Worm (Caenorhabditis elegans) whole organism, L2 larva: ENCODE measurements around the gene F48E3.9.

Experiments used
- C34F6.9 ChIP-seq: fragments of 150-350 bp; optimal IDR thresholded peaks from 2 replicates; lab custom pipeline; 2014; ENCODE audit warnings: missing biosample characterization, missing genetic modification characterization
- F13H6.1 ChIP-seq: sonication (generic microtip); optimal IDR thresholded peaks from 2 replicates; lab custom pipeline; 2016; ENCODE audit warnings: missing genetic modification characterization, missing compliant biosample characterization
- R02D3.7 ChIP-seq: fragments of 150-350 bp; optimal IDR thresholded peaks from 2 replicates; lab custom pipeline; 2014; ENCODE audit warnings: missing biosample characterization, missing genetic modification characterization
- Y55F3AM.14 ChIP-seq: fragments of 200-800 bp; sonication (Bioruptor generic); optimal IDR thresholded peaks from 2 replicates; lab custom pipeline; 2018; ENCODE audit warnings: mild to moderate bottlenecking, missing genetic modification characterization, missing compliant biosample characterization
- ZK546.5 ChIP-seq: sonication (generic microtip); optimal IDR thresholded peaks from 2 replicates; lab custom pipeline; 2017; ENCODE audit warnings: missing biosample characterization, missing genetic modification characterization
- alr-1 ChIP-seq: fragments of 150-350 bp; optimal IDR thresholded peaks from 2 replicates; lab custom pipeline; 2014; ENCODE audit warnings: missing biosample characterization, missing genetic modification characterization
- aly-2 ChIP-seq: fragments of 150-350 bp; optimal IDR thresholded peaks from 2 replicates; lab custom pipeline; 2014; ENCODE audit warnings: missing biosample characterization, missing genetic modification characterization
- ama-1 ChIP-seq: fragments of 150-350 bp; optimal IDR thresholded peaks from 2 replicates; lab custom pipeline; 2018; ENCODE audit warnings: inconsistent platforms
- ceh-16 ChIP-seq: fragments of 150-350 bp; optimal IDR thresholded peaks from 2 replicates; lab custom pipeline; 2014; ENCODE audit warnings: missing biosample characterization, missing genetic modification characterization
- ceh-82 ChIP-seq: fragments of 150-350 bp; optimal IDR thresholded peaks from 2 replicates; lab custom pipeline; 2014; ENCODE audit warnings: missing biosample characterization, missing genetic modification characterization
- crh-2 ChIP-seq: sonication (generic microtip); optimal IDR thresholded peaks from 2 replicates; lab custom pipeline; 2017; ENCODE audit warnings: missing biosample characterization, missing genetic modification characterization
- dmd-4 ChIP-seq: sonication (generic microtip); optimal IDR thresholded peaks from 2 replicates; lab custom pipeline; 2017; ENCODE audit warnings: missing biosample characterization, missing genetic modification characterization
- egl-27 ChIP-seq: sonication (generic microtip); optimal IDR thresholded peaks from 3 replicates; lab custom pipeline; 2017; ENCODE audit warnings: missing biosample characterization, missing genetic modification reagents, missing genetic modification characterization
- elt-1 ChIP-seq: fragments of 150-350 bp; optimal IDR thresholded peaks from 2 replicates; lab custom pipeline; 2014; ENCODE audit warnings: missing biosample characterization, missing genetic modification characterization
- elt-3 ChIP-seq: sonication (generic microtip); optimal IDR thresholded peaks from 2 replicates; lab custom pipeline; 2017; ENCODE audit warnings: missing biosample characterization, missing genetic modification characterization
- fos-1 ChIP-seq: fragments of 150-350 bp; optimal IDR thresholded peaks from 2 replicates; lab custom pipeline; 2014; ENCODE audit warnings: missing biosample characterization, missing genetic modification characterization
- gmeb-1 ChIP-seq: fragments of 150-350 bp; optimal IDR thresholded peaks from 2 replicates; lab custom pipeline; 2014; ENCODE audit warnings: missing biosample characterization, missing genetic modification characterization
- lin-11 ChIP-seq: fragments of 150-350 bp; sonication (generic microtip); optimal IDR thresholded peaks from 2 replicates; lab custom pipeline; 2014; ENCODE audit warnings: missing biosample characterization, missing genetic modification characterization, inconsistent platforms, mixed read lengths
- lin-13 ChIP-seq: fragments of 150-350 bp; optimal IDR thresholded peaks from 2 replicates; lab custom pipeline; 2014; ENCODE audit warnings: missing biosample characterization, missing genetic modification reagents, missing genetic modification characterization
- lin-39 ChIP-seq: fragments of 150-350 bp; optimal IDR thresholded peaks from 2 replicates; lab custom pipeline; 2014; ENCODE audit warnings: missing biosample characterization, missing genetic modification reagents, missing genetic modification characterization
- lsy-2 ChIP-seq, 2 experiments: fragments of 150-350 bp in 1 of 2; sonication (generic microtip) in 1 of 2; optimal IDR thresholded peaks; 2 replicates each; lab custom pipeline; 2014 to 2017; ENCODE audit warnings: missing biosample characterization in 2 of 2, missing genetic modification characterization in 2 of 2
- mab-5 ChIP-seq: fragments of 150-350 bp; optimal IDR thresholded peaks from 2 replicates; lab custom pipeline; 2014; ENCODE audit warnings: missing biosample characterization, missing genetic modification characterization
- mbf-1 ChIP-seq: sonication (generic microtip); optimal IDR thresholded peaks from 2 replicates; lab custom pipeline; 2017; ENCODE audit warnings: missing biosample characterization, missing genetic modification characterization
- mdl-1 ChIP-seq, 2 experiments: fragments of 150-350 bp in 1 of 2; sonication (generic microtip) in 1 of 2; optimal IDR thresholded peaks; 2 replicates each; lab custom pipeline; 2017; ENCODE audit warnings: missing biosample characterization in 2 of 2, missing genetic modification characterization in 2 of 2
- nhr-10 ChIP-seq: sonication (generic microtip); optimal IDR thresholded peaks from 2 replicates; lab custom pipeline; 2017; ENCODE audit warnings: missing biosample characterization, missing genetic modification characterization
- nhr-11 ChIP-seq: fragments of 150-350 bp; optimal IDR thresholded peaks from 2 replicates; lab custom pipeline; 2014; ENCODE audit warnings: missing biosample characterization, missing genetic modification characterization
- nhr-12 ChIP-seq: fragments of 150-350 bp; optimal IDR thresholded peaks from 2 replicates; lab custom pipeline; 2014; ENCODE audit warnings: missing biosample characterization, missing genetic modification characterization
- nhr-129 ChIP-seq: fragments of 150-350 bp; optimal IDR thresholded peaks from 2 replicates; lab custom pipeline; 2014; ENCODE audit warnings: missing biosample characterization, missing genetic modification characterization
- nhr-21 ChIP-seq: fragments of 150-350 bp; optimal IDR thresholded peaks from 2 replicates; lab custom pipeline; 2014; ENCODE audit warnings: missing biosample characterization, missing genetic modification characterization
- nhr-23 ChIP-seq: fragments of 150-350 bp; optimal IDR thresholded peaks from 2 replicates; lab custom pipeline; 2014; ENCODE audit warnings: missing biosample characterization, missing genetic modification reagents, missing genetic modification characterization
- nhr-237 ChIP-seq: fragments of 150-350 bp; optimal IDR thresholded peaks from 2 replicates; lab custom pipeline; 2014; ENCODE audit warnings: missing biosample characterization, missing genetic modification characterization
- nhr-25 ChIP-seq: fragments of 150-350 bp; sonication (generic microtip); optimal IDR thresholded peaks from 3 replicates; lab custom pipeline; 2014; ENCODE audit warnings: missing biosample characterization, missing genetic modification characterization
- nhr-6 ChIP-seq: fragments of 150-350 bp; optimal IDR thresholded peaks from 2 replicates; lab custom pipeline; 2014; ENCODE audit warnings: missing biosample characterization, missing genetic modification characterization
- nhr-77 ChIP-seq: fragments of 150-350 bp; optimal IDR thresholded peaks from 2 replicates; lab custom pipeline; 2014; ENCODE audit warnings: missing biosample characterization, missing genetic modification characterization
- peb-1 ChIP-seq: fragments of 150-350 bp; optimal IDR thresholded peaks from 2 replicates; lab custom pipeline; 2014; ENCODE audit warnings: missing biosample characterization, missing genetic modification characterization
- sem-4 ChIP-seq: fragments of 150-350 bp; optimal IDR thresholded peaks from 2 replicates; lab custom pipeline; 2014; ENCODE audit warnings: missing biosample characterization, missing genetic modification reagents, missing genetic modification characterization
- skn-1 ChIP-seq: sonication (generic microtip); optimal IDR thresholded peaks from 2 replicates; lab custom pipeline; 2017; ENCODE audit warnings: missing biosample characterization, missing genetic modification characterization
- sma-3 ChIP-seq: sonication (generic microtip); optimal IDR thresholded peaks from 2 replicates; lab custom pipeline; 2016; ENCODE audit warnings: missing genetic modification reagents, missing genetic modification characterization, missing compliant biosample characterization
- sma-9 ChIP-seq, 2 experiments: fragments of 150-350 bp in 1 of 2; sonication (generic microtip) in 1 of 2; optimal IDR thresholded peaks; 2 replicates each; lab custom pipeline; 2014 to 2016; ENCODE audit warnings: missing genetic modification characterization in 2 of 2, mild to moderate bottlenecking in 1 of 2, missing biosample characterization in 1 of 2, missing compliant biosample characterization in 1 of 2, missing genetic modification reagents in 1 of 2, moderate library complexity in 1 of 2
- snpc-4 ChIP-seq: fragments of 150-350 bp; optimal IDR thresholded peaks from 2 replicates; lab custom pipeline; 2014; ENCODE audit warnings: missing biosample characterization, missing genetic modification characterization
- unc-39 ChIP-seq: fragments of 150-350 bp; optimal IDR thresholded peaks from 2 replicates; lab custom pipeline; 2014; ENCODE audit warnings: missing biosample characterization, missing genetic modification characterization
- unc-55 ChIP-seq: fragments of 150-350 bp; sonication (generic microtip); optimal IDR thresholded peaks from 3 replicates; lab custom pipeline; 2014; ENCODE audit warnings: missing biosample characterization, missing genetic modification reagents, missing genetic modification characterization
- unc-62 ChIP-seq: fragments of 150-350 bp; optimal IDR thresholded peaks from 2 replicates; lab custom pipeline; 2014; ENCODE audit warnings: missing biosample characterization, missing genetic modification reagents, missing genetic modification characterization
- zag-1 ChIP-seq: fragments of 150-350 bp; optimal IDR thresholded peaks from 2 replicates; lab custom pipeline; 2014; ENCODE audit warnings: missing biosample characterization, missing genetic modification characterization
- ztf-1 ChIP-seq: fragments of 200-800 bp; sonication (Bioruptor generic); conservative IDR thresholded peaks from 2 replicates; pipeline ENCODE4 v1.3.6; 2022; ENCODE audit warnings: missing genetic modification characterization, missing compliant biosample characterization
- ztf-11 ChIP-seq: sonication (generic microtip); optimal IDR thresholded peaks from 2 replicates; lab custom pipeline; 2017; ENCODE audit warnings: missing biosample characterization, missing genetic modification characterization
- ztf-4 ChIP-seq: fragments of 150-350 bp; optimal IDR thresholded peaks from 2 replicates; lab custom pipeline; 2014; ENCODE audit warnings: missing biosample characterization, missing genetic modification characterization

F48E3.9 gene

DNA sequence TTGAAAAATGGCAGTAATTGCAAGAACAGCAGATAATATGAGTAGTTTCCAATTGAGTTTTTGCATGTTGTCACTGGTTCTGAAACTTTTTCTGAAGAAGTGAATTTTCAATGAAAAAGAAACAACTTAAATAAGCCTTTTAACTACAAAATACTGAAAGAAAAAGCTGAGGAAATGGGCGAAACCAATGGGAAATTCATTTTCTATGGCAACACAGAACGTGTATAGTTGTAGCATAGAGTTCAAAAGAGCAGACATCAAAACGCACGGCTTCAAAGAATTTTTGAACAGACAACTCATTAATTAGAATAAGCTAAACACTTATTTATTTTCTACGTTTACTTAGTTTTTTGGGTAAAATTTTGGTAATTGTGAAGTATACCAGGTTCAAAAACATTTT is 12.2 kb downstream of the F48E3.9 start, which contains the start of gene F48E3.2:
F48E3.2 (minus strand) TSS at position 101 of the 400 bp plus-strand sequence.
- TF ChIP-seq unc-39 (no peak), sma-3 (no peak), Y55F3AM.14 (no peak), nhr-10 (no peak), mbf-1 (tag; lab: Kevin White, UChicago) (no peak), egl-27 (tag; lab: Kevin White, UChicago) (no peak)

DNA sequence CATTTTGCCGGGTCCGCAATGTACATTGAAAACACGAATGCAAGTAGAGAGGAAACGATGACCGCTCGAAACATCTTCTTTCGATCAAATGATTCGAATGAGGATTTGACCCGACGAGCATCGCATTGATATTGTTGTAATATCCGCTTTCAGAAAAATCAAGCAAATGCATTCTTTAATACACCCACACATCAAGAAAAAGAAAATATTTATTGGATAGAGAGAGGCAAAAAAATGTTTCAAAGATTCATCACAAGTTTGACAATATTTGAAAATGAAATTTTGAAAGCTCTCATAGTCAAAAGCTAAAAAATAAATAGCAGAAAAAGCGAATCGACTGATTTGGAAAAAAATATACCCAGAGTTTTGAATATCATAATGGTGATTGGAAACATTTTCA is 14.6 kb downstream of the F48E3.9 start, which contains the start of gene try-14:
try-14 (minus strand) TSS at position 101 of the 400 bp plus-strand sequence.
- TF ChIP-seq unc-55 (no peak), alr-1 (tag; lab: Kevin White, UChicago) (no peak), nhr-129 (tag; lab: Kevin White, UChicago) (no peak), R02D3.7 (tag; lab: Kevin White, UChicago) (no peak), lin-13 (GFP tag; lab: Kevin White, UChicago) (no peak), dmd-4 (tag; lab: Kevin White, UChicago) (no peak), snpc-4 (no peak), nhr-23 (tag; lab: Kevin White, UChicago) (no peak), sem-4 (tag; lab: Kevin White, UChicago) (no peak), egl-27 (tag; lab: Kevin White, UChicago) (no peak), sma-3 (no peak), elt-1 (tag; lab: Kevin White, UChicago) (no peak), ZK546.5 (tag; lab: Kevin White, UChicago) (no peak), ceh-82 (tag; lab: Kevin White, UChicago) (no peak), C34F6.9 (tag; lab: Kevin White, UChicago) (no peak)

DNA sequence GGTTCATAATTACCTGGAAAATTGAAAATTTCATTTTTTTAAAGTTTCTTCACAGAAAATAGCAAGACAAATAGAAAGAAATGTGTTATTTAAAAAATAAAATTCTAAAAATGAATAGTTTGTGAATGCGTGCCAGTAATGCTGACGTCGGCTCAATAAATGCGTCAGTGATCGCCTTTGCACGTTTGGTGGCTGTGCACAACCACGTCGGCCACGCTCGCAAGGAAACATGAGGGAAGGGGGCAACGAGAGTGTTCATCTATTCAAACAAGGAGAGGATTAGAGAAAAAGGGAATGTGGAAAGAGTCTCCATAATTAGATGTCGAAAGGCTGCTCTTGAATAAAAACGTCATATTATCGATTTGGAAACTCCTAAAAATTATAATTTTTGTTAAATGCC is 20.1 kb downstream of the F48E3.9 start, which contains the start of gene uggt-1:
uggt-1 (minus strand) TSS at position 13 of the 400 bp plus-strand sequence.
- TF ChIP-seq peb-1 (tag; lab: Kevin White, UChicago) (no peak), ztf-4 (peak; percentile 88), alr-1 (tag; lab: Kevin White, UChicago) (peak; percentile 44), ztf-1 (no peak), snpc-4 (peak; percentile 55), nhr-23 (tag; lab: Kevin White, UChicago) (no peak), F13H6.1 (tag; lab: Kevin White, UChicago) (peak; percentile 94), R02D3.7 (tag; lab: Kevin White, UChicago) (no peak), lsy-2 (tag; optimal IDR thresholded peaks at IDR 0.05; lab: Kevin White, UChicago) (peak; percentile 80 to 94), Y55F3AM.14 (peak; percentile 82), elt-3 (no peak), ceh-16 (tag; lab: Kevin White, UChicago) (peak; percentile 27), ZK546.5 (tag; lab: Kevin White, UChicago) (no peak), mbf-1 (tag; lab: Kevin White, UChicago) (no peak), C34F6.9 (tag; lab: Kevin White, UChicago) (peak; percentile 90), mab-5 (tag; lab: Kevin White, UChicago) (peak; percentile 79), mdl-1 (tag; optimal IDR thresholded peaks at IDR 0.05; lab: Kevin White, UChicago) (peak; percentile 57 to 83), dmd-4 (tag; lab: Kevin White, UChicago) (no peak), unc-55 (peak; percentile 90), nhr-12 (tag; lab: Kevin White, UChicago) (no peak), sma-3 (peak; percentile 88), zag-1 (tag; lab: Kevin White, UChicago) (peak; percentile 93), elt-1 (tag; lab: Kevin White, UChicago) (no peak), ceh-82 (tag; lab: Kevin White, UChicago) (peak; percentile 57), skn-1 (tag; lab: Kevin White, UChicago) (peak; percentile 69), nhr-10 (no peak), unc-62 (GFP tag; lab: Kevin White, UChicago) (peak; percentile 52), egl-27 (tag; lab: Kevin White, UChicago) (peak; percentile 86), lin-39 (tag; lab: Kevin White, UChicago) (no peak), nhr-11 (tag; lab: Kevin White, UChicago) (no peak), sem-4 (tag; lab: Kevin White, UChicago) (peak; percentile 93), nhr-129 (tag; lab: Kevin White, UChicago) (peak; percentile 88), nhr-6 (peak; percentile 82), unc-39 (no peak), ztf-11 (tag; lab: Kevin White, UChicago) (no peak), nhr-237 (tag; lab: Kevin White, UChicago) (no peak), lin-13 (GFP tag; lab: Kevin White, UChicago) (peak; percentile 91), lin-11 (tag; lab: Kevin White, UChicago) (peak; percentile 97), nhr-77 (tag; lab: Kevin White, UChicago) (peak; percentile 46), gmeb-1 (tag; lab: Kevin White, UChicago) (no peak), ama-1 (lab: Kevin White, UChicago) (no peak), sma-9 (GFP tag; optimal IDR thresholded peaks at IDR 0.05; lab: Kevin White, UChicago) (peak; percentile 93), sma-9 (tag; optimal IDR thresholded peaks at IDR 0.05; lab: Kevin White, UChicago) (no peak), aly-2 (tag; lab: Kevin White, UChicago) (no peak), nhr-21 (tag; lab: Kevin White, UChicago) (peak; percentile 81), fos-1 (tag; lab: Kevin White, UChicago) (peak; percentile 94), nhr-25 (peak; percentile 82), crh-2 (tag; lab: Kevin White, UChicago) (peak; percentile 99)
